Fruit fly (Drosophila melanogaster): ENCODE data around the gene CG16964.

The CG16964 gene

dm6 chr2L:11960909-11961308 is 13.2 kb downstream of the CG16964 start:
- no peak for TF ChIP-seq CG17801 (GFP tag; optimal IDR thresholded peaks at IDR 0.05; ENCODE audit: partially characterized antibody)

dm6 chr2L:11963422-11964322 is 15.9 kb downstream of the CG16964 start:
- peak; percentile 74 for TF ChIP-seq CG17801 (GFP tag; optimal IDR thresholded peaks at IDR 0.05; ENCODE audit: partially characterized antibody)

dm6 chr2L:11965610-11966594 is 18.2 kb downstream of the CG16964 start:
- no peak for TF ChIP-seq CG17801 (GFP tag; optimal IDR thresholded peaks at IDR 0.05; ENCODE audit: partially characterized antibody)

dm6 chr2L:11968581-11969272 is 21.0 kb downstream of the CG16964 start:
- TF ChIP-seq CG17801 (GFP tag; optimal IDR thresholded peaks at IDR 0.05; ENCODE audit: partially characterized antibody), result no peak

dm6 chr2L:11969424-11969823 is 21.7 kb downstream of the CG16964 start:
- TF ChIP-seq CG17801 (GFP tag; optimal IDR thresholded peaks at IDR 0.05; ENCODE audit: partially characterized antibody), result no peak

dm6 chr2L:11970343-11970742 is 22.6 kb downstream of the CG16964 start:
- TF ChIP-seq CG17801 (GFP tag; optimal IDR thresholded peaks at IDR 0.05; ENCODE audit: partially characterized antibody), result no peak

dm6 chr2L:11970853-11971397 is 23.2 kb downstream of the CG16964 start:
- TF ChIP-seq CG17801 (GFP tag; optimal IDR thresholded peaks at IDR 0.05; ENCODE audit: partially characterized antibody), result peak; percentile 36

dm6 chr2L:11973145-11973738 is 25.5 kb downstream of the CG16964 start:
- no peak for TF ChIP-seq CG17801 (GFP tag; optimal IDR thresholded peaks at IDR 0.05; ENCODE audit: partially characterized antibody)

dm6 chr2L:11976955-11977354 is 29.2 kb downstream of the CG16964 start:
- TF ChIP-seq CG17801 (GFP tag; optimal IDR thresholded peaks at IDR 0.05; ENCODE audit: partially characterized antibody), result no peak

dm6 chr2L:11977721-11978120 is 30.0 kb downstream of the CG16964 start:
- no peak for TF ChIP-seq CG17801 (GFP tag; optimal IDR thresholded peaks at IDR 0.05; ENCODE audit: partially characterized antibody)

- no peak for TF ChIP-seq CG17801 (GFP tag; optimal IDR thresholded peaks at IDR 0.05; ENCODE audit: partially characterized antibody)
Measured at dm6 chr2L:11980075-11980474, 32.3 kb downstream of the CG16964 start.

- TF ChIP-seq CG17801 (GFP tag; optimal IDR thresholded peaks at IDR 0.05; ENCODE audit: partially characterized antibody), result no peak
Measured at dm6 chr2L:11981210-11981609, 33.5 kb downstream of the CG16964 start, which contains the start of gene CG16965. Gene CG16965 (plus strand): TSS chr2L:11981591.

- peak; percentile 2 for TF ChIP-seq CG17801 (GFP tag; optimal IDR thresholded peaks at IDR 0.05; ENCODE audit: partially characterized antibody)
Measured at dm6 chr2L:11987945-11988344, 40.2 kb downstream of the CG16964 start, which contains the start of the genes CG6686 and CG34163. Gene CG6686 (minus strand): TSS chr2L:11988039. Gene CG34163 (plus strand): TSS chr2L:11988270.

- no peak for TF ChIP-seq CG17801 (GFP tag; optimal IDR thresholded peaks at IDR 0.05; ENCODE audit: partially characterized antibody)
Measured at dm6 chr2L:11989210-11989609, 41.5 kb downstream of the CG16964 start.
